Fruit fly (Drosophila melanogaster) whole organism, pupa: Measurements from ENCODE around the gene hay.

Experiments
- CG10348 ChIP-seq: fragments of 200-800 bp; sonication (Bioruptor generic); IDR thresholded peaks from 2 replicates; pipeline ENCODE4 v1.3.6; 2022; ENCODE audit warnings: missing biosample characterization, missing genetic modification characterization
- CG12605 ChIP-seq: fragments of 200-800 bp; sonication (Bioruptor generic); IDR thresholded peaks from 2 replicates; pipeline ENCODE4 v1.3.6; 2022; ENCODE audit warnings: missing biosample characterization, missing genetic modification characterization
- CG4496 ChIP-seq: fragments of 200-800 bp; sonication (Bioruptor generic); IDR thresholded peaks from 3 replicates; pipeline ENCODE4 v1.3.6; 2022; ENCODE audit warnings: missing biosample characterization, missing genetic modification characterization
- EcR ChIP-seq: fragments of 200-800 bp; sonication (Bioruptor generic); optimal IDR thresholded peaks from 3 replicates; lab custom pipeline; 2019; ENCODE audit warnings: missing biosample characterization, missing genetic modification characterization, mild to moderate bottlenecking, moderate library complexity, missing genetic modification reagents
- Pif1A ChIP-seq: fragments of 200-800 bp; sonication (Bioruptor generic); optimal IDR thresholded peaks from 3 replicates; lab custom pipeline; 2016; ENCODE audit warnings: missing biosample characterization, missing genetic modification characterization
- Snoo ChIP-seq: fragments of 200-800 bp; sonication (Bioruptor generic); optimal IDR thresholded peaks from 3 replicates; lab custom pipeline; 2017; ENCODE audit warnings: missing biosample characterization, mild to moderate bottlenecking, missing genetic modification characterization, inconsistent platforms
- gl ChIP-seq: fragments of 200-800 bp; sonication (Bioruptor generic); optimal IDR thresholded peaks from 2 replicates; lab custom pipeline; 2018; ENCODE audit warnings: missing biosample characterization, mild to moderate bottlenecking, missing genetic modification characterization
- rn ChIP-seq: fragments of 200-800 bp; sonication (Bioruptor generic); IDR thresholded peaks from 2 replicates; pipeline ENCODE4 v1.3.6; 2022; ENCODE audit warnings: missing biosample characterization, missing genetic modification characterization

- no peak for TF ChIP-seq Snoo (tag; lab: Kevin White, UChicago)
- no peak for TF ChIP-seq CG12605 (GFP tag; lab: Robert Waterston, UW)
- no peak for TF ChIP-seq rn (GFP tag; lab: Robert Waterston, UW)
- TF ChIP-seq CG10348 (GFP tag; lab: Robert Waterston, UW): 0 out of 2 replicates have a peak, but pooled peaks have one; percentile 7
- TF ChIP-seq CG4496 (GFP tag; lab: Robert Waterston, UW): no peak
- peak; percentile 2 for TF ChIP-seq EcR (GFP tag; lab: Kevin White, UChicago)
- TF ChIP-seq gl (tag; lab: Kevin White, UChicago): no peak
- TF ChIP-seq Pif1A (GFP tag; lab: Kevin White, UChicago): no peak
These were observed 35.7 kb downstream of the hay start for dm6 chr3L:10666511-10667003.
